Worm (Caenorhabditis elegans) whole organism, L4 larva: ENCODE data around the gene nyn-3.

ENCODE experiments used
- F49E8.2 ChIP-seq: sonication (generic microtip); optimal IDR thresholded peaks from 2 replicates; lab custom pipeline; 2016; ENCODE audit warnings: missing compliant biosample characterization, mild to moderate bottlenecking, missing genetic modification characterization, borderline replicate concordance
- T26A8.4 ChIP-seq: fragments of 200-800 bp; sonication (Bioruptor generic); IDR thresholded peaks from 2 replicates; pipeline ENCODE4 v1.3.6; 2022; ENCODE audit warnings: missing genetic modification characterization, missing compliant biosample characterization
- Y105C5A.15 ChIP-seq: fragments of 200-800 bp; sonication (Bioruptor generic); IDR thresholded peaks from 2 replicates; pipeline ENCODE4 v1.3.6; 2022; ENCODE audit warnings: missing genetic modification characterization, missing compliant biosample characterization
- ZK337.2 ChIP-seq: fragments of 200-800 bp; sonication (Bioruptor generic); IDR thresholded peaks from 2 replicates; pipeline ENCODE4 v1.3.6; 2022; ENCODE audit warnings: missing genetic modification reagents, missing genetic modification characterization, missing compliant biosample characterization
- ZK546.5 ChIP-seq, 2 experiments: sonication (generic microtip); optimal IDR thresholded peaks; 2 replicates each; lab custom pipeline; 2017; ENCODE audit warnings: missing biosample characterization in 2 of 2, missing genetic modification characterization in 2 of 2
- aly-2 ChIP-seq: sonication (generic microtip); optimal IDR thresholded peaks from 2 replicates; lab custom pipeline; 2018; ENCODE audit warnings: missing biosample characterization, missing genetic modification characterization
- ama-1 ChIP-seq: fragments of 150-350 bp; optimal IDR thresholded peaks from 2 replicates; lab custom pipeline; 2014; ENCODE audit warnings: inconsistent platforms, mixed read lengths
- ceh-32 ChIP-seq: sonication (generic microtip); optimal IDR thresholded peaks from 2 replicates; lab custom pipeline; 2016; ENCODE audit warnings: mild to moderate bottlenecking, missing genetic modification characterization, missing compliant biosample characterization; ENCODE audit not compliant: poor library complexity
- ceh-62 ChIP-seq: sonication (generic microtip); optimal IDR thresholded peaks from 2 replicates; lab custom pipeline; 2017; ENCODE audit warnings: missing biosample characterization, missing genetic modification characterization
- ctbp-1 ChIP-seq: fragments of 200-800 bp; sonication (Bioruptor generic); IDR thresholded peaks from 2 replicates; pipeline ENCODE4 v1.3.6; 2022; ENCODE audit warnings: missing genetic modification reagents, missing genetic modification characterization, missing compliant biosample characterization
- daf-19 ChIP-seq: fragments of 200-800 bp; sonication (Bioruptor generic); conservative IDR thresholded peaks from 2 replicates; pipeline ENCODE4 v1.3.6; 2022; ENCODE audit warnings: missing genetic modification characterization, missing compliant biosample characterization
- dmd-6 ChIP-seq: fragments of 200-800 bp; sonication (Bioruptor generic); IDR thresholded peaks from 2 replicates; pipeline ENCODE4 v1.3.6; 2022; ENCODE audit warnings: missing genetic modification reagents, missing genetic modification characterization, missing compliant biosample characterization
- dmd-8 ChIP-seq: fragments of 200-800 bp; sonication (Bioruptor generic); IDR thresholded peaks from 2 replicates; pipeline ENCODE4 v1.3.6; 2022; ENCODE audit warnings: missing genetic modification characterization, missing compliant biosample characterization
- dpl-1 ChIP-seq: fragments of 150-350 bp; optimal IDR thresholded peaks from 2 replicates; lab custom pipeline; 2014; ENCODE audit warnings: missing biosample characterization, missing genetic modification reagents, missing genetic modification characterization
- dve-1 ChIP-seq: sonication (generic microtip); optimal IDR thresholded peaks from 2 replicates; lab custom pipeline; 2017; ENCODE audit warnings: antibody characterized with exemption, mild to moderate bottlenecking, missing genetic modification characterization, missing compliant biosample characterization; ENCODE audit not compliant: insufficient read depth
- gei-8 ChIP-seq: fragments of 200-800 bp; sonication (Bioruptor generic); optimal IDR thresholded peaks from 2 replicates; lab custom pipeline; 2018; ENCODE audit warnings: mild to moderate bottlenecking, missing genetic modification characterization, missing compliant biosample characterization
- hif-1 ChIP-seq, 2 experiments: sonication (generic microtip); optimal IDR thresholded peaks; 2 replicates each; lab custom pipeline; 2016 to 2017; ENCODE audit warnings: missing compliant biosample characterization in 2 of 2, missing genetic modification characterization in 2 of 2, missing genetic modification reagents in 2 of 2, missing genotype in 2 of 2, mild to moderate bottlenecking in 1 of 2
- hlh-11 ChIP-seq: fragments of 200-800 bp; sonication (Bioruptor generic); optimal IDR thresholded peaks from 2 replicates; lab custom pipeline; 2018; ENCODE audit warnings: mild to moderate bottlenecking, missing genetic modification characterization, missing compliant biosample characterization
- lim-7 ChIP-seq: fragments of 200-800 bp; sonication (Bioruptor generic); IDR thresholded peaks from 2 replicates; pipeline ENCODE4 v1.3.6; 2022; ENCODE audit warnings: missing genetic modification characterization, missing compliant biosample characterization
- lin-29 ChIP-seq: fragments of 200-800 bp; sonication (Bioruptor generic); IDR thresholded peaks from 2 replicates; pipeline ENCODE4 v1.3.6; 2022; ENCODE audit warnings: missing genetic modification reagents, missing genetic modification characterization, missing compliant biosample characterization
- lin-38 ChIP-seq: fragments of 200-800 bp; sonication (Bioruptor generic); IDR thresholded peaks from 2 replicates; pipeline ENCODE4 v1.3.6; 2022; ENCODE audit warnings: missing genetic modification reagents, missing genetic modification characterization, missing compliant biosample characterization
- lin-39 ChIP-seq: fragments of 150-350 bp; optimal IDR thresholded peaks from 2 replicates; lab custom pipeline; 2014; ENCODE audit warnings: missing biosample characterization, missing genetic modification reagents, missing genetic modification characterization
- lir-3 ChIP-seq: sonication (generic microtip); optimal IDR thresholded peaks from 2 replicates; lab custom pipeline; 2016; ENCODE audit warnings: mild to moderate bottlenecking, missing genetic modification characterization, missing compliant biosample characterization
- lsy-2 ChIP-seq, 2 experiments: fragments of 150-350 bp in 1 of 2; sonication (generic microtip) in 1 of 2; optimal IDR thresholded peaks; 2 replicates each; lab custom pipeline; 2014 to 2017; ENCODE audit warnings: missing biosample characterization in 2 of 2, missing genetic modification characterization in 2 of 2
- mdl-1 ChIP-seq, 2 experiments: fragments of 150-350 bp in 1 of 2; sonication (generic microtip) in 1 of 2; optimal IDR thresholded peaks; 2 replicates each; lab custom pipeline; 2014 to 2017; ENCODE audit warnings: missing biosample characterization in 2 of 2, missing genetic modification characterization in 2 of 2
- mdt-29 ChIP-seq: fragments of 200-800 bp; sonication (Bioruptor generic); IDR thresholded peaks from 2 replicates; pipeline ENCODE4 v1.3.6; 2022; ENCODE audit warnings: missing genetic modification reagents, missing genetic modification characterization, missing compliant biosample characterization
- mep-1 ChIP-seq: fragments of 150-350 bp; sonication (generic microtip); optimal IDR thresholded peaks from 3 replicates; lab custom pipeline; 2014; ENCODE audit warnings: missing biosample characterization, missing genetic modification characterization
- mxl-2 ChIP-seq: fragments of 200-800 bp; sonication (Bioruptor generic); conservative IDR thresholded peaks from 2 replicates; pipeline ENCODE4 v1.3.6; 2022; ENCODE audit warnings: missing genetic modification reagents, missing genetic modification characterization, missing compliant biosample characterization
- mxl-3 ChIP-seq: fragments of 200-800 bp; sonication (Bioruptor generic); optimal IDR thresholded peaks from 2 replicates; lab custom pipeline; 2018; ENCODE audit warnings: mild to moderate bottlenecking, missing genetic modification characterization, missing compliant biosample characterization
- nhr-10 ChIP-seq: fragments of 150-350 bp; optimal IDR thresholded peaks from 2 replicates; lab custom pipeline; 2014; ENCODE audit warnings: missing biosample characterization, missing genetic modification characterization
- nhr-111 ChIP-seq: fragments of 200-800 bp; sonication (Bioruptor generic); optimal IDR thresholded peaks from 2 replicates; lab custom pipeline; 2018; ENCODE audit warnings: mild to moderate bottlenecking, missing genetic modification characterization, missing compliant biosample characterization
- nhr-25 ChIP-seq: sonication (generic microtip); optimal IDR thresholded peaks from 2 replicates; lab custom pipeline; 2017; ENCODE audit warnings: missing genetic modification characterization, mild to moderate bottlenecking, missing compliant biosample characterization, antibody characterized with exemption, moderate library complexity, borderline replicate concordance; ENCODE audit not compliant: insufficient read depth
- nhr-48 ChIP-seq: sonication (generic microtip); optimal IDR thresholded peaks from 2 replicates; lab custom pipeline; 2016; ENCODE audit warnings: mild to moderate bottlenecking, missing genetic modification characterization, missing compliant biosample characterization
- nhr-76 ChIP-seq: fragments of 150-350 bp; optimal IDR thresholded peaks from 2 replicates; lab custom pipeline; 2014; ENCODE audit warnings: missing biosample characterization, missing genetic modification characterization
- nhr-77 ChIP-seq: fragments of 150-350 bp; optimal IDR thresholded peaks from 2 replicates; lab custom pipeline; 2014; ENCODE audit warnings: missing biosample characterization, missing genetic modification characterization
- php-3 ChIP-seq: fragments of 200-800 bp; sonication (Bioruptor generic); IDR thresholded peaks from 2 replicates; pipeline ENCODE4 v1.3.6; 2022; ENCODE audit warnings: missing genetic modification reagents, missing genetic modification characterization, missing compliant biosample characterization
- pqm-1 ChIP-seq: sonication (generic microtip); optimal IDR thresholded peaks from 2 replicates; lab custom pipeline; 2017; ENCODE audit warnings: missing biosample characterization, missing genetic modification characterization
- saeg-2 ChIP-seq: fragments of 200-800 bp; sonication (Bioruptor generic); IDR thresholded peaks from 2 replicates; pipeline ENCODE4 v1.3.6; 2022; ENCODE audit warnings: missing genetic modification reagents, missing genetic modification characterization, missing compliant biosample characterization
- set-16 ChIP-seq: fragments of 200-800 bp; sonication (Bioruptor generic); IDR thresholded peaks from 2 replicates; pipeline ENCODE4 v1.3.6; 2022; ENCODE audit warnings: missing genetic modification reagents, missing genetic modification characterization, missing compliant biosample characterization
- skn-1 ChIP-seq: fragments of 150-350 bp; optimal IDR thresholded peaks from 2 replicates; lab custom pipeline; 2014; ENCODE audit warnings: missing biosample characterization, missing genetic modification characterization
- snpc-4 ChIP-seq: fragments of 150-350 bp; optimal IDR thresholded peaks from 2 replicates; lab custom pipeline; 2014; ENCODE audit warnings: missing biosample characterization, missing genetic modification characterization
- spr-1 ChIP-seq: sonication (generic microtip); optimal IDR thresholded peaks from 2 replicates; lab custom pipeline; 2016; ENCODE audit warnings: mild to moderate bottlenecking, missing genetic modification characterization, missing compliant biosample characterization
- tra-1 ChIP-seq: fragments of 200-800 bp; sonication (Bioruptor generic); IDR thresholded peaks from 2 replicates; pipeline ENCODE4 v1.3.6; 2022; ENCODE audit warnings: missing genetic modification reagents, missing genetic modification characterization, missing compliant biosample characterization
- unc-39 ChIP-seq: sonication (generic microtip); optimal IDR thresholded peaks from 2 replicates; lab custom pipeline; 2017; ENCODE audit warnings: missing biosample characterization, missing genetic modification characterization
- zag-1 ChIP-seq: fragments of 150-350 bp; optimal IDR thresholded peaks from 2 replicates; lab custom pipeline; 2014; ENCODE audit warnings: missing biosample characterization, missing genetic modification characterization
- zfp-2 ChIP-seq: sonication (generic microtip); optimal IDR thresholded peaks from 2 replicates; lab custom pipeline; 2016; ENCODE audit warnings: mild to moderate bottlenecking, missing genetic modification characterization, missing compliant biosample characterization
- zip-2 ChIP-seq: fragments of 150-350 bp; optimal IDR thresholded peaks from 2 replicates; lab custom pipeline; 2014; ENCODE audit warnings: missing biosample characterization, missing genetic modification characterization
- ztf-7 ChIP-seq: fragments of 150-350 bp; optimal IDR thresholded peaks from 2 replicates; lab custom pipeline; 2014; ENCODE audit warnings: missing biosample characterization, missing genetic modification characterization

Gene nyn-3

ce11 chrII:6250782-6251461, 41.5 kb downstream of the nyn-3 start, which contains the start of gene phb-2 (continued):
- TF ChIP-seq lin-38 (GFP tag; lab: Robert Waterston, UW) (peak; percentile 73), dmd-6 (GFP tag; lab: Robert Waterston, UW) (peak; percentile 38), hlh-11 (tag; lab: Kevin White, UChicago) (peak; percentile 53), snpc-4 (tag; lab: Kevin White, UChicago) (no peak), T26A8.4 (GFP tag; lab: Robert Waterston, UW) (peak; percentile 70), hif-1 (tag; optimal IDR thresholded peaks at IDR 0.05; lab: Kevin White, UChicago) (peak in 1 of 2 experiments; percentile 45), ctbp-1 (GFP tag; lab: Robert Waterston, UW) (no peak), dpl-1 (GFP tag; lab: Kevin White, UChicago) (peak; percentile 94), ZK546.5 (tag; optimal IDR thresholded peaks at IDR 0.05; lab: Kevin White, UChicago) (no peak), mxl-3 (GFP tag; lab: Kevin White, UChicago) (no peak), ceh-32 (tag; lab: Kevin White, UChicago) (no peak), ceh-62 (no peak)

ce11 chrII:6248503-6248902, 43.9 kb downstream of the nyn-3 start:
- TF ChIP-seq ZK337.2 (GFP tag; lab: Robert Waterston, UW) (0 out of 2 replicates have a peak, but pooled peaks have one; percentile 25), gei-8 (no peak), ztf-7 (tag; lab: Kevin White, UChicago) (no peak), mdl-1 (tag; optimal IDR thresholded peaks at IDR 0.05; lab: Kevin White, UChicago) (no peak), php-3 (peak; percentile 67; the same call in 1 of the 2 replicates), saeg-2 (GFP tag; lab: Robert Waterston, UW) (no peak), daf-19 (GFP tag; lab: Robert Waterston, UW) (peak; percentile 22; the same call in 1 of the 2 replicates), dmd-8 (GFP tag; lab: Robert Waterston, UW) (peak; percentile 78), mxl-2 (GFP tag; lab: Robert Waterston, UW) (0 out of 2 replicates have a peak, but pooled peaks have one; percentile 13), zip-2 (tag; lab: Kevin White, UChicago) (no peak), nhr-48 (tag; lab: Kevin White, UChicago) (peak; percentile 30), mdt-29 (GFP tag; lab: Robert Waterston, UW) (0 out of 2 replicates have a peak, but pooled peaks have one; percentile 29), hlh-11 (tag; lab: Kevin White, UChicago) (peak; percentile 34), zfp-2 (tag; lab: Kevin White, UChicago) (no peak), unc-39 (tag; lab: Kevin White, UChicago) (no peak), zag-1 (no peak), ctbp-1 (GFP tag; lab: Robert Waterston, UW) (0 out of 2 replicates have a peak, but pooled peaks have one; percentile 36), set-16 (GFP tag; lab: Robert Waterston, UW) (peak; percentile 11; the same call in 1 of the 2 replicates), lir-3 (tag; lab: Kevin White, UChicago) (peak; percentile 77), aly-2 (tag; lab: Kevin White, UChicago) (no peak), nhr-77 (tag; lab: Kevin White, UChicago) (no peak), skn-1 (tag; lab: Kevin White, UChicago) (no peak), mep-1 (tag; lab: Kevin White, UChicago) (peak; percentile 51), spr-1 (tag; lab: Kevin White, UChicago) (peak; percentile 45), lsy-2 (tag; optimal IDR thresholded peaks at IDR 0.05; lab: Kevin White, UChicago) (peak in 1 of 2 experiments; percentile 35), lin-29 (GFP tag; lab: Robert Waterston, UW) (no peak), tra-1 (GFP tag; lab: Robert Waterston, UW) (0 out of 2 replicates have a peak, but pooled peaks have one; percentile 45), dve-1 (peak; percentile 70), ama-1 (lab: Kevin White, UChicago) (no peak), nhr-10 (tag; lab: Kevin White, UChicago) (no peak), pqm-1 (tag; lab: Kevin White, UChicago) (no peak), nhr-76 (tag; lab: Kevin White, UChicago) (no peak), nhr-111 (GFP tag; lab: Kevin White, UChicago) (peak; percentile 10), Y105C5A.15 (GFP tag; lab: Robert Waterston, UW) (peak; percentile 21; the same call in 1 of the 2 replicates), snpc-4 (tag; lab: Kevin White, UChicago) (no peak), lim-7 (GFP tag; lab: Robert Waterston, UW) (peak; percentile 70), nhr-25 (no peak), hif-1 (tag; optimal IDR thresholded peaks at IDR 0.05; lab: Kevin White, UChicago) (no peak), F49E8.2 (tag; lab: Kevin White, UChicago) (peak; percentile 46), lin-39 (tag; lab: Kevin White, UChicago) (no peak)
